Worm (Caenorhabditis elegans) whole organism, early embryonic: Measurements from ENCODE around the gene C03B1.5.

Experiments used
- B0310.2 ChIP-seq: sonication (generic microtip); optimal IDR thresholded peaks from 2 replicates; lab custom pipeline; 2016; ENCODE audit warnings: mild to moderate bottlenecking, missing genetic modification characterization, missing compliant biosample characterization
- F13C5.2 ChIP-seq: sonication (generic microtip); optimal IDR thresholded peaks from 2 replicates; lab custom pipeline; 2017; ENCODE audit warnings: mild to moderate bottlenecking, missing genetic modification characterization, inconsistent platforms, missing compliant biosample characterization
- aly-1 ChIP-seq: sonication (generic microtip); optimal IDR thresholded peaks from 2 replicates; lab custom pipeline; 2016; ENCODE audit warnings: missing genetic modification characterization, missing compliant biosample characterization
- ama-1 ChIP-seq: fragments of 150-350 bp; optimal IDR thresholded peaks from 2 replicates; lab custom pipeline; 2014
- ceh-13 ChIP-seq: fragments of 200-800 bp; sonication (Bioruptor generic); optimal IDR thresholded peaks from 2 replicates; lab custom pipeline; 2018; ENCODE audit warnings: mild to moderate bottlenecking, missing genetic modification characterization, missing compliant biosample characterization
- ceh-36 ChIP-seq: sonication (generic microtip); optimal IDR thresholded peaks from 2 replicates; lab custom pipeline; 2016; ENCODE audit warnings: missing genetic modification characterization, inconsistent platforms, missing compliant biosample characterization
- ets-7 ChIP-seq: sonication (generic microtip); optimal IDR thresholded peaks from 2 replicates; lab custom pipeline; 2016; ENCODE audit warnings: missing genotype, missing genetic modification characterization, missing compliant biosample characterization
- flt-1 ChIP-seq: fragments of 200-800 bp; sonication (Bioruptor generic); IDR thresholded peaks from 2 replicates; pipeline ENCODE4 v1.3.6; 2022; ENCODE audit warnings: missing genetic modification characterization, missing compliant biosample characterization
- hmbx-1 ChIP-seq: sonication (generic microtip); optimal IDR thresholded peaks from 2 replicates; lab custom pipeline; 2016; ENCODE audit warnings: mild to moderate bottlenecking, missing genetic modification characterization, missing compliant biosample characterization
- hmg-4 ChIP-seq: fragments of 200-800 bp; sonication (Bioruptor generic); optimal IDR thresholded peaks from 2 replicates; lab custom pipeline; 2018; ENCODE audit warnings: mild to moderate bottlenecking, missing genetic modification characterization, missing compliant biosample characterization
- hnd-1 ChIP-seq: sonication (generic microtip); optimal IDR thresholded peaks from 2 replicates; lab custom pipeline; 2016; ENCODE audit warnings: missing genetic modification characterization, missing compliant biosample characterization
- pes-1 ChIP-seq: fragments of 200-800 bp; sonication (Bioruptor generic); IDR thresholded peaks from 2 replicates; pipeline ENCODE4 v1.3.6; 2022; ENCODE audit warnings: missing genetic modification reagents, missing genetic modification characterization, missing compliant biosample characterization
- scrt-1 ChIP-seq: fragments of 200-800 bp; sonication (Bioruptor generic); IDR thresholded peaks from 2 replicates; pipeline ENCODE4 v1.3.6; 2022; ENCODE audit warnings: missing genetic modification characterization, missing compliant biosample characterization
- sea-1 ChIP-seq: fragments of 200-800 bp; sonication (Bioruptor generic); conservative IDR thresholded peaks from 2 replicates; pipeline ENCODE4 v1.3.6; 2022; ENCODE audit warnings: missing genetic modification characterization, missing compliant biosample characterization
- tbx-11 ChIP-seq: fragments of 200-800 bp; sonication (Bioruptor generic); IDR thresholded peaks from 2 replicates; pipeline ENCODE4 v1.3.6; 2022; ENCODE audit warnings: missing genetic modification characterization, missing compliant biosample characterization
- tbx-37 ChIP-seq: fragments of 200-800 bp; sonication (Bioruptor generic); conservative IDR thresholded peaks from 2 replicates; pipeline ENCODE4 v1.3.6; 2022; ENCODE audit warnings: missing genetic modification reagents, missing genetic modification characterization, missing compliant biosample characterization
- tra-4 ChIP-seq: sonication (generic microtip); optimal IDR thresholded peaks from 2 replicates; lab custom pipeline; 2017; ENCODE audit warnings: missing genetic modification characterization, missing compliant biosample characterization

C03B1.5 gene

DNA sequence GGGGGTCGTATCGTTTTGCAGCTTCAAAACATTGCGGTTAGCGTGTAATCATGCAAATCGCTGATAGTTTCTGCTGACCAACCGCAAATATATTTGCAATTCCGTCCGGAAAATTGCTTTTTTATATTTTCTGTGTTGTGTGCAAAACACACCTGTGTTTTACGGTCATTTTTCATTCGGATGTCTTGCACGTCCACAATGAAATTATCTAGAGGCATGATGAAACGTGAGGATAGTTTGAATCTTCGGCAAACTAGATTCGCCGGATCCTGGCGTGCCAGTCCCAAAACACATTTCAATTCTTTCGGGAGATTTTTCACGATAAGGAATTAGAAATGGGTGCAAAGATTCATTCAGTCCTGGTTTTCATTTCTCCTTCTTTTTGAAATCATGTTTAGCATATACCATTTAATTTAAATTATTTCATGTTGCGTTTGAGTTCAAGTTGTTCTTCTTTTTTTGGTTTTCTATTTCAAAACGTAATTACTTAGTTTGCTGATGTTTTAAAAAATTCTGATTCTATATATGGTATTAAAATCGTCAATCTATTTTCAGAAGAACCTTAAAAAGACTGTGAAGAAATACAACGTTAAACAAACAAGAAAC, at the start of gene C03B1.5:
Gene C03B1.5, plus strand, starts transcription at position 556 of the 606 bp plus-strand sequence.
- no peak for TF ChIP-seq hnd-1 (tag; lab: Kevin White, UChicago)
- no peak for TF ChIP-seq ets-7 (tag; lab: Kevin White, UChicago)

DNA sequence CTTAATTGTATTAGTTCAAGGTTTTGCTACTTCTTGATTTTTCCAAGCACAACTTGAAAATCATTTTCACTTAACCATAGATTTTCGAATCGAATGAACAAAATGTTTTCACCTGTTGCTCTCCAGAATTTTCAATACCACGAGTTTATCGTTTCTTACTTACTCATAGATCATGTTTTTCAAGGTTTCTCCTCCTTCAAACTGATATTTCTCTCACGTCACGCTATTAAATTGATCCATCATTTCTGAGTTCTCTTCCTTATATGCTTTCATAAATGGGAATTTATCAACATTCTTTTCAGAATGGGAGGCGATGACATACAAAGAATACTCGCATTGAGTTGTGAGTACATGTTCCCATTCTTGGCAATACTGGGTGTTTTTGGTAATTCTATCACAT, 44.0 kb upstream of the C03B1.5 start, which contains the start of gene npr-38:
Gene npr-38, plus strand, starts transcription at position 301 of the 400 bp plus-strand sequence.
- TF ChIP-seq tbx-11 (GFP tag; lab: Robert Waterston, UW): no peak
- no peak for TF ChIP-seq scrt-1 (GFP tag; lab: Robert Waterston, UW)
- TF ChIP-seq hmbx-1 (tag; lab: Kevin White, UChicago): no peak
- no peak for TF ChIP-seq ceh-36
- no peak for TF ChIP-seq pes-1
- no peak for TF ChIP-seq sea-1 (GFP tag; lab: Robert Waterston, UW)
- no peak for TF ChIP-seq B0310.2 (tag; lab: Kevin White, UChicago)

DNA sequence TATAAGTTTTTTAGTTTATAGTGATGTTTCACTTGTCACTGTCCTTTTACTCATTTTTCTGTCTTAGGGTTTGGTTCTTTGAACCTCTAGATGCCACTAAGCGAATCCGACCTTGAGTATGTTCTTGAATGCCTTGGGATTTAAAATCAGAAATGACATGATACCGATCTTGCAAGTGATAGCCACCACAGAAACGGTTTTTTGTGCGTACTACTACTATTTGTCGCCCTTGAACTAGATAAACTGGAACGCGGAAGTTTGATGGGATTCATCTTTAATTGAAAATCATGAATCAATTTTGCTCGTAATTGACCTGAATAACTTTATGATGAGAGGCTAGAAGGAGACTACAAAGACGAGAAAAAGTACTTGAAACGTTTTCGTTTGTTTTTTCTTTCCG, 36.6 kb upstream of the C03B1.5 start:
- TF ChIP-seq aly-1 (tag; lab: Kevin White, UChicago) (no peak), sea-1 (GFP tag; lab: Robert Waterston, UW) (no peak), hmg-4 (GFP tag; lab: Kevin White, UChicago) (no peak), tbx-37 (GFP tag; lab: Robert Waterston, UW) (no peak), F13C5.2 (tag; lab: Kevin White, UChicago) (no peak), hmbx-1 (tag; lab: Kevin White, UChicago) (no peak), tbx-11 (GFP tag; lab: Robert Waterston, UW) (no peak), ceh-36 (no peak), B0310.2 (tag; lab: Kevin White, UChicago) (no peak), hnd-1 (tag; lab: Kevin White, UChicago) (no peak), ceh-13 (no peak), ets-7 (tag; lab: Kevin White, UChicago) (no peak), tra-4 (no peak), pes-1 (no peak), flt-1 (no peak), scrt-1 (GFP tag; lab: Robert Waterston, UW) (no peak), ama-1 (lab: Kevin White, UChicago) (no peak)

ce11 chrX:6319546-6319945, 35.8 kb upstream of the C03B1.5 start, which contains the start of gene chtb-3:
TSS of gene chtb-3 (minus strand) at chrX:6319646.
- TF ChIP-seq scrt-1 (GFP tag; lab: Robert Waterston, UW) (no peak), ets-7 (tag; lab: Kevin White, UChicago) (no peak), ceh-13 (no peak), hmbx-1 (tag; lab: Kevin White, UChicago) (no peak), hnd-1 (tag; lab: Kevin White, UChicago) (no peak), ama-1 (lab: Kevin White, UChicago) (no peak), tbx-11 (GFP tag; lab: Robert Waterston, UW) (no peak), tbx-37 (GFP tag; lab: Robert Waterston, UW) (no peak), B0310.2 (tag; lab: Kevin White, UChicago) (no peak), F13C5.2 (tag; lab: Kevin White, UChicago) (no peak)

DNA sequence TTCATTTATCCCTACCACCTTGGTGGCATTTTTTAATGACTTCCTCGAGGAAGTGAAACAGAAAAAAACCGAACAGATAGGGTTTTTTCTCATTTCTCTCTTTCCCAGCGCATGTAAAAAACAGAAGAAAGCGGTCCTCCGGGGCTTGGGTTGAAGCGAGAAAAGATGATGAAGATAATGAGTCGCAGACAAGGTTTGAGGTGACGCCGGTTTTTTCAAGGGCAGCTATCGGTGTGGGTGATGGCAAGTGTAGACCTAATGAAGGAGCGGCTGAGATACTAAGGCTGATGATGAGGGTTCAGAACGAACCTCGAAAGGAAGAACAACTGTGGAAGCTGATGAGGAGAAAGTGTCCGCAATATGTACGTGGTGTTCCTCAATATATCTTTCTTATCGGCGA, 34.5 kb upstream of the C03B1.5 start:
- no peak for TF ChIP-seq tbx-11 (GFP tag; lab: Robert Waterston, UW)
- TF ChIP-seq F13C5.2 (tag; lab: Kevin White, UChicago): no peak
- TF ChIP-seq ama-1 (lab: Kevin White, UChicago): no peak
- TF ChIP-seq tbx-37 (GFP tag; lab: Robert Waterston, UW): no peak
- TF ChIP-seq B0310.2 (tag; lab: Kevin White, UChicago): no peak
- TF ChIP-seq aly-1 (tag; lab: Kevin White, UChicago): no peak
- no peak for TF ChIP-seq ceh-13
- TF ChIP-seq ceh-36: no peak
- no peak for TF ChIP-seq hmg-4 (GFP tag; lab: Kevin White, UChicago)
- TF ChIP-seq hnd-1 (tag; lab: Kevin White, UChicago): no peak
- TF ChIP-seq tra-4: no peak
- TF ChIP-seq scrt-1 (GFP tag; lab: Robert Waterston, UW): no peak
- TF ChIP-seq sea-1 (GFP tag; lab: Robert Waterston, UW): no peak
- TF ChIP-seq ets-7 (tag; lab: Kevin White, UChicago): no peak
- no peak for TF ChIP-seq hmbx-1 (tag; lab: Kevin White, UChicago)
- no peak for TF ChIP-seq pes-1
- TF ChIP-seq flt-1: no peak

- TF ChIP-seq aly-1 (tag; lab: Kevin White, UChicago) (no peak), pes-1 (no peak), ceh-36 (no peak), ama-1 (lab: Kevin White, UChicago) (no peak), tra-4 (no peak), scrt-1 (GFP tag; lab: Robert Waterston, UW) (no peak), F13C5.2 (tag; lab: Kevin White, UChicago) (no peak), flt-1 (no peak), tbx-37 (GFP tag; lab: Robert Waterston, UW) (no peak), ets-7 (tag; lab: Kevin White, UChicago) (no peak), ceh-13 (no peak), tbx-11 (GFP tag; lab: Robert Waterston, UW) (no peak)
Observed at ce11 chrX:6321380-6321779, 34.0 kb upstream of the C03B1.5 start.

ce11 chrX:6323129-6323528, 32.3 kb upstream of the C03B1.5 start, which contains the start of gene col-167:
TSS of gene col-167 (plus strand) at chrX:6323488.
- no peak for TF ChIP-seq hnd-1 (tag; lab: Kevin White, UChicago)
- no peak for TF ChIP-seq aly-1 (tag; lab: Kevin White, UChicago)
- TF ChIP-seq pes-1: no peak
- TF ChIP-seq ets-7 (tag; lab: Kevin White, UChicago): no peak

DNA sequence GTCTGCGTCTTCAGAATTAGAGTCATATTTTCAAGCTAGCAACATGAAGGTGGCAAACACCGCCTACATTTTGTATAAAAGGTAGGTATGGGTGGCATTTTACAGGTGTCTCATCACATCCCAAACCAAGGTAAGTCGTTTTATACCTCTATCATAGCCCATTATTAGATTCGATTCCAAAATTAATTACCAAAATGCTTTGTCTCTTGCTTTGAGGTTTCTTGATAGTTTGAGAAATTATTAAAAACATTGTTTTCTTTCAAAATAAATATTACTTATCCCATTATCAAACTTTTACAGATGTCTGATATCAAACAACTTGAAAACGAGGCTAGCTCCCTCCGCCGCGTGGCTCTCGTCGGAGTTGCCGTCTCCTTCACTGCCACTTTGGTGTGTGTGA, 29.3 kb upstream of the C03B1.5 start, which contains the start of gene col-168:
Gene col-168, plus strand, starts transcription at position 301 of the 400 bp plus-strand sequence.
- TF ChIP-seq pes-1: no peak
- TF ChIP-seq hmbx-1 (tag; lab: Kevin White, UChicago): no peak
- TF ChIP-seq ets-7 (tag; lab: Kevin White, UChicago): no peak
- no peak for TF ChIP-seq ceh-13
